Worm (Caenorhabditis elegans) whole organism, L3 larva: ENCODE results near the gene nas-29.

Experiments
- ZK546.5 ChIP-seq: sonication (generic microtip); optimal IDR thresholded peaks from 2 replicates; lab custom pipeline; 2017; ENCODE audit warnings: missing biosample characterization, missing genetic modification characterization
- ceh-16 ChIP-seq: sonication (generic microtip); optimal IDR thresholded peaks from 2 replicates; lab custom pipeline; 2017; ENCODE audit warnings: missing biosample characterization, missing genetic modification characterization

DNA sequence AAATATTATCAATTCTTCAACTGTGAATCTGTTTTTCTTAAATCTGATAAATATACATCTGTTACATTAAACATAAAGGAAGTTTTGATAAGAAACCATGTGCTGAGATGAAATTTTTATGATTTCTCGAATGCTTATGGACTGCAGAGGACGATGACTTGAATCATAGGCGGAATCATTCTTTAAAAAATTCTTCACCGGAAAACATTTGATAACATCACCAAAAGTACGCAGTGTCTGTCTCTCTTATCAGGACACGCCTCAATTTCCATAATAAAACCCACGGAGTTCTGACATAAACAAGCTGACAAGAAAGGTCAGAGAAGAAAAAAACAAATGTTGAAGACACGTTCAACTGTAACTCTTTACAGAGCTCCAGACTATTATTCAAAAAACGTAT, 32.1 kb downstream of the nas-29 start, which contains the start of gene F09C12.2:
- TF ChIP-seq ceh-16, result no peak
- TF ChIP-seq ZK546.5 (tag; lab: Kevin White, UChicago), result no peak
